Worm (Caenorhabditis elegans): ENCODE results near the gene rif-1.1.

ce11 chrIV:17417723-17418122, 43.3 kb downstream of the rif-1.1 start, which contains the start of gene npr-26:
- TF ChIP-seq K09A11.1 (tag; optimal IDR thresholded peaks at IDR 0.05; ENCODE audit: insufficient read depth): no peak
- TF ChIP-seq lim-6 (tag; optimal IDR thresholded peaks at IDR 0.05): no peak
- no peak for TF ChIP-seq odd-2 (tag; optimal IDR thresholded peaks at IDR 0.05)
- no peak for TF ChIP-seq pqm-1 (tag; optimal IDR thresholded peaks at IDR 0.05)
- TF ChIP-seq nfya-1 (tag; optimal IDR thresholded peaks at IDR 0.05): no peak
- TF ChIP-seq hlh-13 (GFP tag; optimal IDR thresholded peaks at IDR 0.05): no peak
- TF ChIP-seq npax-4 (tag; optimal IDR thresholded peaks at IDR 0.05): no peak
